Worm (Caenorhabditis elegans): ENCODE measurements around the gene pmp-2.

Gene pmp-2

ce11 chrII:6891176-6891575 lies 3.6 kb upstream of the pmp-2 start (continued):
- peak; percentile 17; the same call in 1 of the 2 replicates for TF ChIP-seq lin-38 (GFP tag; IDR thresholded peaks at IDR 0.05)
- TF ChIP-seq nhr-42 (GFP tag; IDR thresholded peaks at IDR 0.05) = peak; percentile 13; the same call in 1 of the 2 replicates
- no peak for TF ChIP-seq lin-39 (tag; optimal IDR thresholded peaks at IDR 0.05)
- TF ChIP-seq egl-27 (tag; optimal IDR thresholded peaks at IDR 0.05) = no peak
- TF ChIP-seq pqm-1 (tag; optimal IDR thresholded peaks at IDR 0.05) = no peak
- TF ChIP-seq nhr-10 (tag; optimal IDR thresholded peaks at IDR 0.05) = peak; percentile 73
- no peak for TF ChIP-seq ztf-7 (tag; optimal IDR thresholded peaks at IDR 0.05)
- TF ChIP-seq ztf-11 (tag; optimal IDR thresholded peaks at IDR 0.05) = no peak
- no peak for TF ChIP-seq nhr-237 (tag; optimal IDR thresholded peaks at IDR 0.05)
- no peak for TF ChIP-seq ceh-62 (tag; optimal IDR thresholded peaks at IDR 0.05)
- TF ChIP-seq unc-130 (GFP tag; optimal IDR thresholded peaks at IDR 0.05) = no peak
- TF ChIP-seq F49E8.2 (tag; optimal IDR thresholded peaks at IDR 0.05; ENCODE audit: borderline replicate concordance) = no peak
- no peak for TF ChIP-seq cey-2 (tag; optimal IDR thresholded peaks at IDR 0.05; ENCODE audit: borderline replicate concordance, insufficient read depth)
- no peak for TF ChIP-seq fos-1 (tag; optimal IDR thresholded peaks at IDR 0.05)
- peak in 1 of 2 experiments; percentile 17 for TF ChIP-seq daf-16 (GFP tag; optimal IDR thresholded peaks at IDR 0.05)
- TF ChIP-seq daf-16 (tag; optimal IDR thresholded peaks at IDR 0.05) = peak; percentile 26
- TF ChIP-seq nhr-6 (tag; optimal IDR thresholded peaks at IDR 0.05) = no peak
- no peak for TF ChIP-seq unc-39 (tag; optimal IDR thresholded peaks at IDR 0.05)
- no peak for TF ChIP-seq daf-8 (GFP tag; IDR thresholded peaks at IDR 0.05)
- no peak for TF ChIP-seq spr-1 (tag; optimal IDR thresholded peaks at IDR 0.05)
- TF ChIP-seq spr-3 (GFP tag; optimal IDR thresholded peaks at IDR 0.05) = peak; percentile 51
- TF ChIP-seq sdz-12 (GFP tag; optimal IDR thresholded peaks at IDR 0.05) = no peak
- peak; percentile 88 for TF ChIP-seq mxl-3 (GFP tag; optimal IDR thresholded peaks at IDR 0.05)
- peak; percentile 92 for TF ChIP-seq hlh-30 (tag; optimal IDR thresholded peaks at IDR 0.05; ENCODE audit: insufficient read depth)
- TF ChIP-seq ceh-32 (tag; optimal IDR thresholded peaks at IDR 0.05; ENCODE audit: poor library complexity) = no peak
- no peak for TF ChIP-seq R02D3.7 (tag; optimal IDR thresholded peaks at IDR 0.05)
- no peak for TF ChIP-seq lir-3 (tag; optimal IDR thresholded peaks at IDR 0.05)
- no peak for TF ChIP-seq skn-1 (tag; optimal IDR thresholded peaks at IDR 0.05)

- TF ChIP-seq Y75B8A.6 (GFP tag; IDR thresholded peaks at IDR 0.05) (0 out of 2 replicates have a peak, but pooled peaks have one; percentile 6), vab-7 (GFP tag; IDR thresholded peaks at IDR 0.05) (no peak), aha-1 (tag) (no peak), Y105C5A.15 (GFP tag; IDR thresholded peaks at IDR 0.05) (0 out of 2 replicates have a peak, but pooled peaks have one; percentile 25), zfp-3 (GFP tag; conservative IDR thresholded peaks at IDR 0.05) (no peak; the same call in 1 of the 2 replicates), madf-9 (GFP tag; conservative IDR thresholded peaks at IDR 0.05) (peak; percentile 22; the same call in 1 of the 2 replicates), spr-3 (GFP tag; optimal IDR thresholded peaks at IDR 0.05) (no peak), gei-8 (GFP tag; optimal IDR thresholded peaks at IDR 0.05) (no peak), F37D6.2 (tag; optimal IDR thresholded peaks at IDR 0.05) (no peak), ama-1 (optimal IDR thresholded peaks at IDR 0.05) (peak; percentile 81), nhr-11 (tag; optimal IDR thresholded peaks at IDR 0.05) (no peak), hlh-11 (tag; optimal IDR thresholded peaks at IDR 0.05) (peak; percentile 18), egl-43 (GFP tag; IDR thresholded peaks at IDR 0.05) (0 out of 2 replicates have a peak, but pooled peaks have one; percentile 28), nhr-41 (GFP tag; IDR thresholded peaks at IDR 0.05) (no peak), ctbp-1 (GFP tag; IDR thresholded peaks at IDR 0.05) (peak; percentile 33; the same call in 1 of the 2 replicates), unc-62 (GFP tag; optimal IDR thresholded peaks at IDR 0.05 in 1 of 2) (peak in 1 of 2 experiments; percentile 29), unc-62 (tag; optimal IDR thresholded peaks at IDR 0.05) (no peak), sdz-12 (GFP tag; optimal IDR thresholded peaks at IDR 0.05) (peak; percentile 79), jun-1 (tag; optimal IDR thresholded peaks at IDR 0.05) (no peak), nhr-237 (tag; optimal IDR thresholded peaks at IDR 0.05) (no peak), saeg-2 (GFP tag; IDR thresholded peaks at IDR 0.05) (0 out of 2 replicates have a peak, but pooled peaks have one; percentile 8), ztf-7 (tag; optimal IDR thresholded peaks at IDR 0.05) (no peak)
These were observed 2.5 kb upstream of the pmp-2 start, which contains the start of gene acer-1 for ce11 chrII:6890095-6890494. Gene acer-1 (minus strand): TSS chrII:6890400.

All from whole organism, L4 larva.